Worm (Caenorhabditis elegans) whole organism, early embryonic: ENCODE data around the gene clec-172.

Source experiments
- B0310.2 ChIP-seq: sonication (generic microtip); optimal IDR thresholded peaks from 2 replicates; lab custom pipeline; 2016; ENCODE audit warnings: mild to moderate bottlenecking, missing genetic modification characterization, missing compliant biosample characterization
- F13C5.2 ChIP-seq: sonication (generic microtip); optimal IDR thresholded peaks from 2 replicates; lab custom pipeline; 2017; ENCODE audit warnings: mild to moderate bottlenecking, missing genetic modification characterization, inconsistent platforms, missing compliant biosample characterization
- aly-1 ChIP-seq: sonication (generic microtip); optimal IDR thresholded peaks from 2 replicates; lab custom pipeline; 2016; ENCODE audit warnings: missing genetic modification characterization, missing compliant biosample characterization
- ama-1 ChIP-seq: fragments of 150-350 bp; optimal IDR thresholded peaks from 2 replicates; lab custom pipeline; 2014
- ceh-13 ChIP-seq: fragments of 200-800 bp; sonication (Bioruptor generic); optimal IDR thresholded peaks from 2 replicates; lab custom pipeline; 2018; ENCODE audit warnings: mild to moderate bottlenecking, missing genetic modification characterization, missing compliant biosample characterization
- ceh-36 ChIP-seq: sonication (generic microtip); optimal IDR thresholded peaks from 2 replicates; lab custom pipeline; 2016; ENCODE audit warnings: missing genetic modification characterization, inconsistent platforms, missing compliant biosample characterization
- ets-7 ChIP-seq: sonication (generic microtip); optimal IDR thresholded peaks from 2 replicates; lab custom pipeline; 2016; ENCODE audit warnings: missing genotype, missing genetic modification characterization, missing compliant biosample characterization
- flt-1 ChIP-seq: fragments of 200-800 bp; sonication (Bioruptor generic); IDR thresholded peaks from 2 replicates; pipeline ENCODE4 v1.3.6; 2022; ENCODE audit warnings: missing genetic modification characterization, missing compliant biosample characterization
- hmbx-1 ChIP-seq: sonication (generic microtip); optimal IDR thresholded peaks from 2 replicates; lab custom pipeline; 2016; ENCODE audit warnings: mild to moderate bottlenecking, missing genetic modification characterization, missing compliant biosample characterization
- hmg-4 ChIP-seq: fragments of 200-800 bp; sonication (Bioruptor generic); optimal IDR thresholded peaks from 2 replicates; lab custom pipeline; 2018; ENCODE audit warnings: mild to moderate bottlenecking, missing genetic modification characterization, missing compliant biosample characterization
- hnd-1 ChIP-seq: sonication (generic microtip); optimal IDR thresholded peaks from 2 replicates; lab custom pipeline; 2016; ENCODE audit warnings: missing genetic modification characterization, missing compliant biosample characterization
- pes-1 ChIP-seq: fragments of 200-800 bp; sonication (Bioruptor generic); IDR thresholded peaks from 2 replicates; pipeline ENCODE4 v1.3.6; 2022; ENCODE audit warnings: missing genetic modification reagents, missing genetic modification characterization, missing compliant biosample characterization
- scrt-1 ChIP-seq: fragments of 200-800 bp; sonication (Bioruptor generic); IDR thresholded peaks from 2 replicates; pipeline ENCODE4 v1.3.6; 2022; ENCODE audit warnings: missing genetic modification characterization, missing compliant biosample characterization
- sea-1 ChIP-seq: fragments of 200-800 bp; sonication (Bioruptor generic); conservative IDR thresholded peaks from 2 replicates; pipeline ENCODE4 v1.3.6; 2022; ENCODE audit warnings: missing genetic modification characterization, missing compliant biosample characterization
- tbx-11 ChIP-seq: fragments of 200-800 bp; sonication (Bioruptor generic); IDR thresholded peaks from 2 replicates; pipeline ENCODE4 v1.3.6; 2022; ENCODE audit warnings: missing genetic modification characterization, missing compliant biosample characterization
- tbx-37 ChIP-seq: fragments of 200-800 bp; sonication (Bioruptor generic); conservative IDR thresholded peaks from 2 replicates; pipeline ENCODE4 v1.3.6; 2022; ENCODE audit warnings: missing genetic modification reagents, missing genetic modification characterization, missing compliant biosample characterization
- tra-4 ChIP-seq: sonication (generic microtip); optimal IDR thresholded peaks from 2 replicates; lab custom pipeline; 2017; ENCODE audit warnings: missing genetic modification characterization, missing compliant biosample characterization

The clec-172 gene

ce11 chrIV:1523418-1523817, 7.0 kb upstream of the clec-172 start, which contains the start of gene K03H6.1:
Gene K03H6.1 (plus strand): TSS chrIV:1523718.
- TF ChIP-seq sea-1 (GFP tag; lab: Robert Waterston, UW) (no peak), hnd-1 (no peak), tbx-11 (GFP tag; lab: Robert Waterston, UW) (no peak), tbx-37 (GFP tag; lab: Robert Waterston, UW) (no peak), ama-1 (no peak), ets-7 (tag; lab: Kevin White, UChicago) (no peak), B0310.2 (tag; lab: Kevin White, UChicago) (no peak), hmbx-1 (tag; lab: Kevin White, UChicago) (no peak), flt-1 (GFP tag; lab: Robert Waterston, UW) (no peak), F13C5.2 (tag; lab: Kevin White, UChicago) (no peak), pes-1 (GFP tag; lab: Robert Waterston, UW) (no peak), scrt-1 (GFP tag; lab: Robert Waterston, UW) (no peak), ceh-36 (tag; lab: Kevin White, UChicago) (no peak)

ce11 chrIV:1522358-1522757, 5.9 kb upstream of the clec-172 start:
- TF ChIP-seq B0310.2 (tag; lab: Kevin White, UChicago) = no peak
- no peak for TF ChIP-seq ceh-13 (GFP tag; lab: Kevin White, UChicago)
- TF ChIP-seq hnd-1 = no peak
- no peak for TF ChIP-seq hmbx-1 (tag; lab: Kevin White, UChicago)
- no peak for TF ChIP-seq scrt-1 (GFP tag; lab: Robert Waterston, UW)
- no peak for TF ChIP-seq aly-1 (tag; lab: Kevin White, UChicago)
- no peak for TF ChIP-seq hmg-4 (GFP tag; lab: Kevin White, UChicago)
- no peak for TF ChIP-seq tbx-11 (GFP tag; lab: Robert Waterston, UW)
- TF ChIP-seq ets-7 (tag; lab: Kevin White, UChicago) = no peak
- TF ChIP-seq ceh-36 (tag; lab: Kevin White, UChicago) = no peak
- no peak for TF ChIP-seq flt-1 (GFP tag; lab: Robert Waterston, UW)
- no peak for TF ChIP-seq tra-4 (tag; lab: Kevin White, UChicago)
- TF ChIP-seq tbx-37 (GFP tag; lab: Robert Waterston, UW) = no peak
- TF ChIP-seq pes-1 (GFP tag; lab: Robert Waterston, UW) = no peak
- TF ChIP-seq ama-1 = no peak

- no peak for TF ChIP-seq ets-7 (tag; lab: Kevin White, UChicago)
- no peak for TF ChIP-seq pes-1 (GFP tag; lab: Robert Waterston, UW)
- no peak for TF ChIP-seq hnd-1
- TF ChIP-seq tbx-37 (GFP tag; lab: Robert Waterston, UW) = no peak
- no peak for TF ChIP-seq aly-1 (tag; lab: Kevin White, UChicago)
- TF ChIP-seq tbx-11 (GFP tag; lab: Robert Waterston, UW) = no peak
- TF ChIP-seq B0310.2 (tag; lab: Kevin White, UChicago) = no peak
- no peak for TF ChIP-seq scrt-1 (GFP tag; lab: Robert Waterston, UW)
- TF ChIP-seq flt-1 (GFP tag; lab: Robert Waterston, UW) = no peak
- no peak for TF ChIP-seq hmbx-1 (tag; lab: Kevin White, UChicago)
- TF ChIP-seq ceh-36 (tag; lab: Kevin White, UChicago) = no peak
- TF ChIP-seq ama-1 = no peak
- no peak for TF ChIP-seq ceh-13 (GFP tag; lab: Kevin White, UChicago)
- no peak for TF ChIP-seq tra-4 (tag; lab: Kevin White, UChicago)
- no peak for TF ChIP-seq sea-1 (GFP tag; lab: Robert Waterston, UW)
- TF ChIP-seq F13C5.2 (tag; lab: Kevin White, UChicago) = no peak
- no peak for TF ChIP-seq hmg-4 (GFP tag; lab: Kevin White, UChicago)
Measured at ce11 chrIV:1521224-1521623, 4.8 kb upstream of the clec-172 start, which contains the start of gene K03H6.4. Gene K03H6.4 (minus strand): TSS chrIV:1521324.

ce11 chrIV:1515891-1516290, 536 bp downstream of the clec-172 start:
- TF ChIP-seq scrt-1 (GFP tag; lab: Robert Waterston, UW) (no peak), tbx-11 (GFP tag; lab: Robert Waterston, UW) (no peak), flt-1 (GFP tag; lab: Robert Waterston, UW) (no peak), B0310.2 (tag; lab: Kevin White, UChicago) (no peak), pes-1 (GFP tag; lab: Robert Waterston, UW) (no peak), aly-1 (tag; lab: Kevin White, UChicago) (no peak), tra-4 (tag; lab: Kevin White, UChicago) (no peak), ceh-36 (tag; lab: Kevin White, UChicago) (no peak), hmbx-1 (tag; lab: Kevin White, UChicago) (no peak), hnd-1 (no peak)

- peak; percentile 66; the same call in 1 of the 2 replicates for TF ChIP-seq sea-1 (GFP tag; lab: Robert Waterston, UW)
- TF ChIP-seq flt-1 (GFP tag; lab: Robert Waterston, UW) = peak; percentile 51
- peak; percentile 72 for TF ChIP-seq tbx-11 (GFP tag; lab: Robert Waterston, UW)
- no peak for TF ChIP-seq ceh-13 (GFP tag; lab: Kevin White, UChicago)
- TF ChIP-seq ceh-36 (tag; lab: Kevin White, UChicago) = no peak
- no peak for TF ChIP-seq F13C5.2 (tag; lab: Kevin White, UChicago)
- TF ChIP-seq hnd-1 = no peak
- peak; percentile 69 for TF ChIP-seq pes-1 (GFP tag; lab: Robert Waterston, UW)
- TF ChIP-seq scrt-1 (GFP tag; lab: Robert Waterston, UW) = 0 out of 2 replicates have a peak, but pooled peaks have one; percentile 56
Measured at ce11 chrIV:1514415-1514814, 2.0 kb downstream of the clec-172 start.

- no peak for TF ChIP-seq tbx-37 (GFP tag; lab: Robert Waterston, UW)
- no peak for TF ChIP-seq ets-7 (tag; lab: Kevin White, UChicago)
- TF ChIP-seq hmg-4 (GFP tag; lab: Kevin White, UChicago) = no peak
- TF ChIP-seq hmbx-1 (tag; lab: Kevin White, UChicago) = no peak
- no peak for TF ChIP-seq tbx-11 (GFP tag; lab: Robert Waterston, UW)
- no peak for TF ChIP-seq F13C5.2 (tag; lab: Kevin White, UChicago)
- no peak for TF ChIP-seq hnd-1
- no peak for TF ChIP-seq ceh-36 (tag; lab: Kevin White, UChicago)
- TF ChIP-seq tra-4 (tag; lab: Kevin White, UChicago) = no peak
- TF ChIP-seq scrt-1 (GFP tag; lab: Robert Waterston, UW) = no peak
- no peak for TF ChIP-seq ceh-13 (GFP tag; lab: Kevin White, UChicago)
- TF ChIP-seq ama-1 = no peak
- TF ChIP-seq aly-1 (tag; lab: Kevin White, UChicago) = no peak
- TF ChIP-seq pes-1 (GFP tag; lab: Robert Waterston, UW) = no peak
- TF ChIP-seq B0310.2 (tag; lab: Kevin White, UChicago) = no peak
Measured at ce11 chrIV:1512944-1513343, 3.5 kb downstream of the clec-172 start.
